Fruit fly (Drosophila melanogaster) Kc167 (cell line): ENCODE results near the gene CG34008.

Source experiments
- h ChIP-seq: fragments of >200 bp; optimal IDR thresholded peaks from 3 replicates; lab custom pipeline; 2018; ENCODE audit warnings: missing external identifiers
- insv ChIP-seq: fragments of >200 bp; optimal IDR thresholded peaks from 3 replicates; lab custom pipeline; 2018; ENCODE audit warnings: missing external identifiers
- ttk ChIP-seq: sonication (Bioruptor generic); optimal IDR thresholded peaks from 2 replicates; lab custom pipeline; 2017; ENCODE audit warnings: missing external identifiers

DNA sequence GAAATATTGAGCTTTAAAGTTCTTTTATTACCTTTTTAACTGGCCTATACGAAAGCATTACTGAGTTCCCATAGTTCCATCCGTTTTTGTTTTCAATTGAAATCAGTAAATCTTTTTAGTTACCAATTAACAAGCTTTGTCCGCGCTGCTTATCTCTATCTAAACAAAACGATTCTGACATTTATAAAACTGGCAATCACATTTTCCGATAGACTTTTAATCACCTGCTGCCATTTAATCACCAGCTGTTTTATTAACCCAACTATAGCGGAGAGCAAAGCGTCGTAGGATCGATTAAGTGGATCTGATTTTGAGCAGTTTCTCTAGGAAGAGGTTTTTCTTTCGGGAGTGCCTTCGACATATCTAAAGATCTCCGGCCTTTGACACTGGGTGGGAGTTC, 21.3 kb upstream of the CG34008 start:
- TF ChIP-seq ttk (lab: Kevin White, UChicago) (no peak), insv (lab: Kevin White, UChicago) (no peak), h (no peak)
